Worm (Caenorhabditis elegans) whole organism, L4 larva: ENCODE measurements around the gene srx-26.

Experiments
- D1046.2 ChIP-seq: fragments of 200-800 bp; sonication (Bioruptor generic); IDR thresholded peaks from 2 replicates; pipeline ENCODE4 v1.3.6; 2022; ENCODE audit warnings: missing genetic modification characterization, missing compliant biosample characterization
- F26F4.8 ChIP-seq: fragments of 200-800 bp; sonication (Bioruptor generic); conservative IDR thresholded peaks from 2 replicates; pipeline ENCODE4 v1.3.6; 2022; ENCODE audit warnings: missing genetic modification characterization, missing compliant biosample characterization
- F37D6.2 ChIP-seq: sonication (generic microtip); optimal IDR thresholded peaks from 2 replicates; lab custom pipeline; 2016; ENCODE audit warnings: mild to moderate bottlenecking, missing genetic modification characterization, missing compliant biosample characterization
- Y48G9A.11 ChIP-seq: fragments of 200-800 bp; sonication (Bioruptor generic); IDR thresholded peaks from 2 replicates; pipeline ENCODE4 v1.3.6; 2022; ENCODE audit warnings: missing genetic modification reagents, missing genetic modification characterization, missing compliant biosample characterization
- Y75B8A.6 ChIP-seq: fragments of 200-800 bp; sonication (Bioruptor generic); IDR thresholded peaks from 2 replicates; pipeline ENCODE4 v1.3.6; 2022; ENCODE audit warnings: missing genetic modification reagents, missing genetic modification characterization, missing compliant biosample characterization
- ceh-20 ChIP-seq: fragments of 200-800 bp; sonication (Bioruptor generic); IDR thresholded peaks from 2 replicates; pipeline ENCODE4 v1.3.6; 2022; ENCODE audit warnings: missing genetic modification reagents, missing genetic modification characterization, missing compliant biosample characterization
- ces-1 ChIP-seq: fragments of 150-350 bp; sonication (generic microtip); optimal IDR thresholded peaks from 4 replicates; lab custom pipeline; 2014; ENCODE audit warnings: missing biosample characterization, missing genetic modification reagents, missing genetic modification characterization
- daf-16 ChIP-seq, 3 experiments: sonication (generic microtip); optimal IDR thresholded peaks; 2 replicates each; lab custom pipeline; 2016 to 2017; ENCODE audit warnings: missing genetic modification characterization in 3 of 3, missing genetic modification reagents in 3 of 3, mild to moderate bottlenecking in 2 of 3, missing compliant biosample characterization in 2 of 3, missing biosample characterization in 1 of 3, moderate library complexity in 1 of 3
- daf-8 ChIP-seq: fragments of 200-800 bp; sonication (Bioruptor generic); IDR thresholded peaks from 2 replicates; pipeline ENCODE4 v1.3.6; 2022; ENCODE audit warnings: missing genetic modification characterization, missing compliant biosample characterization
- dmd-6 ChIP-seq: fragments of 200-800 bp; sonication (Bioruptor generic); IDR thresholded peaks from 2 replicates; pipeline ENCODE4 v1.3.6; 2022; ENCODE audit warnings: missing genetic modification reagents, missing genetic modification characterization, missing compliant biosample characterization
- dmd-8 ChIP-seq: fragments of 200-800 bp; sonication (Bioruptor generic); IDR thresholded peaks from 2 replicates; pipeline ENCODE4 v1.3.6; 2022; ENCODE audit warnings: missing genetic modification characterization, missing compliant biosample characterization
- duxl-1 ChIP-seq: sonication (generic microtip); optimal IDR thresholded peaks from 2 replicates; lab custom pipeline; 2016; ENCODE audit warnings: mild to moderate bottlenecking, missing genetic modification characterization, moderate library complexity, missing compliant biosample characterization; ENCODE audit not compliant: poor library complexity
- dve-1 ChIP-seq: sonication (generic microtip); optimal IDR thresholded peaks from 2 replicates; lab custom pipeline; 2017; ENCODE audit warnings: antibody characterized with exemption, mild to moderate bottlenecking, missing genetic modification characterization, missing compliant biosample characterization; ENCODE audit not compliant: insufficient read depth
- egl-27 ChIP-seq: sonication (generic microtip); optimal IDR thresholded peaks from 3 replicates; lab custom pipeline; 2017; ENCODE audit warnings: missing biosample characterization, missing genetic modification reagents, missing genetic modification characterization
- egl-43 ChIP-seq: fragments of 200-800 bp; sonication (Bioruptor generic); IDR thresholded peaks from 2 replicates; pipeline ENCODE4 v1.3.6; 2022; ENCODE audit warnings: missing genetic modification reagents, missing genetic modification characterization, missing compliant biosample characterization
- hlh-11 ChIP-seq: fragments of 200-800 bp; sonication (Bioruptor generic); optimal IDR thresholded peaks from 2 replicates; lab custom pipeline; 2018; ENCODE audit warnings: mild to moderate bottlenecking, missing genetic modification characterization, missing compliant biosample characterization
- hlh-30 ChIP-seq: sonication (generic microtip); optimal IDR thresholded peaks from 2 replicates; lab custom pipeline; 2017; ENCODE audit warnings: antibody characterized with exemption, mild to moderate bottlenecking, missing genetic modification characterization, missing compliant biosample characterization; ENCODE audit not compliant: insufficient read depth
- jun-1 ChIP-seq: fragments of 150-350 bp; optimal IDR thresholded peaks from 2 replicates; lab custom pipeline; 2014; ENCODE audit warnings: missing biosample characterization, missing genetic modification reagents, missing genetic modification characterization
- lin-1 ChIP-seq: fragments of 200-800 bp; sonication (Bioruptor generic); IDR thresholded peaks from 2 replicates; pipeline ENCODE4 v1.3.6; 2022; ENCODE audit warnings: missing genetic modification reagents, missing genetic modification characterization, missing compliant biosample characterization
- lin-38 ChIP-seq: fragments of 200-800 bp; sonication (Bioruptor generic); IDR thresholded peaks from 2 replicates; pipeline ENCODE4 v1.3.6; 2022; ENCODE audit warnings: missing genetic modification reagents, missing genetic modification characterization, missing compliant biosample characterization
- madf-5 ChIP-seq, 2 experiments: fragments of 200-800 bp; sonication (Bioruptor generic); IDR thresholded peaks; 2 replicates each; pipeline ENCODE4 v1.3.6; 2022; ENCODE audit warnings: missing compliant biosample characterization in 2 of 2, missing genetic modification characterization in 2 of 2
- mxl-2 ChIP-seq: fragments of 200-800 bp; sonication (Bioruptor generic); conservative IDR thresholded peaks from 2 replicates; pipeline ENCODE4 v1.3.6; 2022; ENCODE audit warnings: missing genetic modification reagents, missing genetic modification characterization, missing compliant biosample characterization
- mxl-3 ChIP-seq: fragments of 200-800 bp; sonication (Bioruptor generic); optimal IDR thresholded peaks from 2 replicates; lab custom pipeline; 2018; ENCODE audit warnings: mild to moderate bottlenecking, missing genetic modification characterization, missing compliant biosample characterization
- nhr-11 ChIP-seq: fragments of 150-350 bp; optimal IDR thresholded peaks from 2 replicates; lab custom pipeline; 2014; ENCODE audit warnings: missing biosample characterization, missing genetic modification characterization
- nhr-28 ChIP-seq: fragments of 150-350 bp; optimal IDR thresholded peaks from 2 replicates; lab custom pipeline; 2014; ENCODE audit warnings: missing biosample characterization, missing genetic modification characterization
- nhr-41 ChIP-seq: fragments of 200-800 bp; sonication (Bioruptor generic); IDR thresholded peaks from 2 replicates; pipeline ENCODE4 v1.3.6; 2022; ENCODE audit warnings: missing genetic modification reagents, missing genetic modification characterization, missing compliant biosample characterization
- nhr-42 ChIP-seq: fragments of 200-800 bp; sonication (Bioruptor generic); IDR thresholded peaks from 2 replicates; pipeline ENCODE4 v1.3.6; 2022; ENCODE audit warnings: missing genetic modification characterization, missing compliant biosample characterization
- nhr-76 ChIP-seq: fragments of 150-350 bp; optimal IDR thresholded peaks from 2 replicates; lab custom pipeline; 2014; ENCODE audit warnings: missing biosample characterization, missing genetic modification characterization
- nhr-77 ChIP-seq: fragments of 150-350 bp; optimal IDR thresholded peaks from 2 replicates; lab custom pipeline; 2014; ENCODE audit warnings: missing biosample characterization, missing genetic modification characterization
- php-3 ChIP-seq: fragments of 200-800 bp; sonication (Bioruptor generic); IDR thresholded peaks from 2 replicates; pipeline ENCODE4 v1.3.6; 2022; ENCODE audit warnings: missing genetic modification reagents, missing genetic modification characterization, missing compliant biosample characterization
- pqm-1 ChIP-seq: sonication (generic microtip); optimal IDR thresholded peaks from 2 replicates; lab custom pipeline; 2017; ENCODE audit warnings: missing biosample characterization, missing genetic modification characterization
- rbr-2 ChIP-seq: sonication (generic microtip); optimal IDR thresholded peaks from 2 replicates; lab custom pipeline; 2016; ENCODE audit warnings: missing genotype, missing genetic modification characterization, missing compliant biosample characterization
- set-16 ChIP-seq: fragments of 200-800 bp; sonication (Bioruptor generic); IDR thresholded peaks from 2 replicates; pipeline ENCODE4 v1.3.6; 2022; ENCODE audit warnings: missing genetic modification reagents, missing genetic modification characterization, missing compliant biosample characterization
- snpc-1.2 ChIP-seq: fragments of 200-800 bp; sonication (Bioruptor generic); IDR thresholded peaks from 2 replicates; pipeline ENCODE4 v1.3.6; 2022; ENCODE audit warnings: missing genetic modification reagents, missing genetic modification characterization, missing compliant biosample characterization
- spr-1 ChIP-seq: sonication (generic microtip); optimal IDR thresholded peaks from 2 replicates; lab custom pipeline; 2016; ENCODE audit warnings: mild to moderate bottlenecking, missing genetic modification characterization, missing compliant biosample characterization
- tra-1 ChIP-seq: fragments of 200-800 bp; sonication (Bioruptor generic); IDR thresholded peaks from 2 replicates; pipeline ENCODE4 v1.3.6; 2022; ENCODE audit warnings: missing genetic modification reagents, missing genetic modification characterization, missing compliant biosample characterization
- unc-130 ChIP-seq: sonication (generic microtip); optimal IDR thresholded peaks from 2 replicates; lab custom pipeline; 2016; ENCODE audit warnings: missing genetic modification reagents, missing genetic modification characterization, missing compliant biosample characterization
- zfp-3 ChIP-seq: fragments of 200-800 bp; sonication (Bioruptor generic); conservative IDR thresholded peaks from 2 replicates; pipeline ENCODE4 v1.3.6; 2022; ENCODE audit warnings: missing genetic modification reagents, missing genetic modification characterization, missing compliant biosample characterization
- zip-11 ChIP-seq: fragments of 200-800 bp; sonication (Bioruptor generic); IDR thresholded peaks from 2 replicates; pipeline ENCODE4 v1.3.6; 2022; ENCODE audit warnings: missing genetic modification characterization, missing compliant biosample characterization
- zip-2 ChIP-seq: fragments of 150-350 bp; optimal IDR thresholded peaks from 2 replicates; lab custom pipeline; 2014; ENCODE audit warnings: missing biosample characterization, missing genetic modification characterization
- ztf-11 ChIP-seq: fragments of 150-350 bp; optimal IDR thresholded peaks from 2 replicates; lab custom pipeline; 2014; ENCODE audit warnings: missing biosample characterization, missing genetic modification characterization

The srx-26 gene

ce11 chrV:2718688-2719185 is 34.2 kb downstream of the srx-26 start, which contains the start of gene srt-29 (continued):
- TF ChIP-seq egl-43 (GFP tag; lab: Robert Waterston, UW) (peak; percentile 55; the same call in 1 of the 2 replicates), snpc-1.2 (GFP tag; lab: Robert Waterston, UW) (no peak)

ce11 chrV:2716933-2717332 is 36.0 kb downstream of the srx-26 start:
- peak; percentile 80 for TF ChIP-seq set-16
- TF ChIP-seq hlh-30 (tag; lab: Kevin White, UChicago): no peak

ce11 chrV:2713532-2713931 is 39.4 kb downstream of the srx-26 start, which contains the start of gene srt-28:
srt-28 (minus strand) TSS chrV:2713632.
- TF ChIP-seq ces-1 (GFP tag; lab: Kevin White, UChicago): no peak
- no peak for TF ChIP-seq php-3 (GFP tag; lab: Robert Waterston, UW)
- TF ChIP-seq nhr-76 (tag; lab: Kevin White, UChicago): no peak
- TF ChIP-seq F26F4.8 (GFP tag; lab: Robert Waterston, UW): no peak
- TF ChIP-seq madf-5 (GFP tag; IDR thresholded peaks at IDR 0.05; lab: Robert Waterston, UW): no peak
- no peak for TF ChIP-seq snpc-1.2 (GFP tag; lab: Robert Waterston, UW)
- TF ChIP-seq lin-38: no peak
- TF ChIP-seq zip-11 (GFP tag; lab: Robert Waterston, UW): no peak
- no peak for TF ChIP-seq tra-1
- TF ChIP-seq daf-16 (GFP tag; optimal IDR thresholded peaks at IDR 0.05; lab: Kevin White, UChicago): no peak
- no peak for TF ChIP-seq daf-16 (tag; optimal IDR thresholded peaks at IDR 0.05; lab: Kevin White, UChicago)
- TF ChIP-seq F37D6.2: no peak
- no peak for TF ChIP-seq hlh-11 (tag; lab: Kevin White, UChicago)
- TF ChIP-seq dmd-8: no peak
- TF ChIP-seq mxl-2: no peak
- TF ChIP-seq Y48G9A.11 (GFP tag; lab: Robert Waterston, UW): no peak
- TF ChIP-seq, all 104 proteins: peak for 0

ce11 chrV:2711429-2711828 is 41.5 kb downstream of the srx-26 start, which contains the start of gene C24B9.3:
C24B9.3 (minus strand) TSS chrV:2711599.
- TF ChIP-seq nhr-28 (tag; lab: Kevin White, UChicago) (peak; percentile 57), egl-43 (GFP tag; lab: Robert Waterston, UW) (no peak), unc-130 (GFP tag; lab: Kevin White, UChicago) (no peak), nhr-77 (tag; lab: Kevin White, UChicago) (peak; percentile 45), lin-1 (GFP tag; lab: Robert Waterston, UW) (no peak), daf-16 (GFP tag; optimal IDR thresholded peaks at IDR 0.05; lab: Kevin White, UChicago) (no peak), daf-16 (tag; optimal IDR thresholded peaks at IDR 0.05; lab: Kevin White, UChicago) (peak; percentile 75), dmd-6 (GFP tag; lab: Robert Waterston, UW) (peak; percentile 74), daf-8 (no peak), mxl-3 (GFP tag; lab: Kevin White, UChicago) (peak; percentile 26), pqm-1 (peak; percentile 71), zip-11 (GFP tag; lab: Robert Waterston, UW) (no peak), hlh-11 (tag; lab: Kevin White, UChicago) (peak; percentile 52)

ce11 chrV:2710192-2710591 is 42.7 kb downstream of the srx-26 start:
- TF ChIP-seq spr-1 (tag; lab: Kevin White, UChicago): no peak
- TF ChIP-seq rbr-2 (tag; lab: Kevin White, UChicago): no peak
- TF ChIP-seq duxl-1 (tag; lab: Kevin White, UChicago): no peak
- TF ChIP-seq Y48G9A.11 (GFP tag; lab: Robert Waterston, UW): no peak
- no peak for TF ChIP-seq zip-2 (tag; lab: Kevin White, UChicago)
- no peak for TF ChIP-seq D1046.2 (GFP tag; lab: Robert Waterston, UW)
- no peak for TF ChIP-seq jun-1 (tag; lab: Kevin White, UChicago)
- TF ChIP-seq daf-8: no peak
- TF ChIP-seq ceh-20 (GFP tag; lab: Robert Waterston, UW): no peak
- no peak for TF ChIP-seq nhr-28 (tag; lab: Kevin White, UChicago)
- TF ChIP-seq ztf-11 (tag; lab: Kevin White, UChicago): no peak
- TF ChIP-seq zfp-3 (GFP tag; lab: Robert Waterston, UW): no peak
- no peak for TF ChIP-seq nhr-42
- TF ChIP-seq dve-1 (tag; lab: Kevin White, UChicago): no peak
- no peak for TF ChIP-seq lin-38
- no peak for TF ChIP-seq egl-27
- no peak for TF ChIP-seq nhr-41 (GFP tag; lab: Robert Waterston, UW)
- no peak for TF ChIP-seq Y75B8A.6
- no peak for TF ChIP-seq nhr-11 (tag; lab: Kevin White, UChicago)
